Worm (Caenorhabditis elegans): Measurements from ENCODE around the gene twk-4.
A peak's percentile ranks its signal among the peaks of the same experiment; 100 is the strongest.

The twk-4 gene

DNA sequence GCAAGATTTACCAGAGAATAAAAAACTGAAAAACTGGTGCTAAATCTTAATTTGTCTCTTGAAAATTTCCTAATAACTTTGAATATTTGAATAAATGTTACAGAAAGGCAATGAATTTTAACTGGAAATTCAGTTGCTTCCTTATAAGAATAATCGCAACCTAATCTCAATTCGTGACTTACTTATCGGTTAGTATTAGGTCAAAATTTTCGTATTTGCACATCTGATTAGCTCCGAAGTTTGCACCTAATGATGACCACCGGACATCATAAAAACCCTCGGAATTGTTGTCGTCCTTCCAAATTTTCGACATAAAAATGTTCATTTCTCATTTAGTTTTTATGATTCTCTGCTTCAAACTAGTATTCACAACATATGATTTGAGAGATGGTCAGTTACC is 56.3 kb downstream of the twk-4 start, which contains the start of gene C16D2.3:
TSS of gene C16D2.3 (plus strand) at position 301 of the 400 bp plus-strand sequence.
- no peak for TF ChIP-seq F13C5.2 (tag; optimal IDR thresholded peaks at IDR 0.05)
- TF ChIP-seq ama-1 (optimal IDR thresholded peaks at IDR 0.05), result no peak
- no peak for TF ChIP-seq pes-1 (GFP tag; IDR thresholded peaks at IDR 0.05)
- TF ChIP-seq tra-4 (tag; optimal IDR thresholded peaks at IDR 0.05), result no peak
- TF ChIP-seq ceh-13 (GFP tag; optimal IDR thresholded peaks at IDR 0.05), result no peak
- no peak for TF ChIP-seq ets-7 (tag; optimal IDR thresholded peaks at IDR 0.05)
- TF ChIP-seq tbx-11 (GFP tag; IDR thresholded peaks at IDR 0.05), result no peak
- no peak for TF ChIP-seq tbx-37 (GFP tag; conservative IDR thresholded peaks at IDR 0.05)
- no peak for TF ChIP-seq B0310.2 (tag; optimal IDR thresholded peaks at IDR 0.05)
- no peak for TF ChIP-seq hmg-4 (GFP tag; optimal IDR thresholded peaks at IDR 0.05)
- TF ChIP-seq ceh-36 (tag; optimal IDR thresholded peaks at IDR 0.05), result no peak
- TF ChIP-seq hnd-1 (tag; optimal IDR thresholded peaks at IDR 0.05), result no peak
- no peak for TF ChIP-seq sea-1 (GFP tag; conservative IDR thresholded peaks at IDR 0.05)

DNA sequence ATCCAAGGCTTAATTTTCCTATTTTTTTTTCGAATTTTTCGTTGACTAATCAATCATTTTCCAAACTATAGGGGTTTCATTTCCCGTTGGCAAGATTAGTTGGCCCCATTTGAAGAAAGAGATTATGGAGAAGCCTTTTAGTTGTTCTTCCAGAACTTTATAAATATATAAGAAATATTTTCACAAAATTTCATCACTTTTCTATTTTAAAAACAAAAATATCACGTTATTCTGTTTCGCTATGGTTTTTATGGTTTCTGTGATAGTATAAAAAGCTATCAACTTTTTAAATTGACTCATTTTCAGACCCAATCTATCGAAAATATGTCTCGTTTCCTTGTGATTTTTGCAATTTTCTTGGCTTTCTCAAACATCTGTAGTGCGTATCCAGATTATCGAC is 58.2 kb downstream of the twk-4 start, which contains the start of gene nlp-78:
TSS of gene nlp-78 (plus strand) at position 301 of the 400 bp plus-strand sequence.
- TF ChIP-seq F13C5.2 (tag; optimal IDR thresholded peaks at IDR 0.05) (no peak), ceh-36 (tag; optimal IDR thresholded peaks at IDR 0.05) (no peak), ceh-13 (GFP tag; optimal IDR thresholded peaks at IDR 0.05) (no peak), tbx-37 (GFP tag; conservative IDR thresholded peaks at IDR 0.05) (no peak), ama-1 (optimal IDR thresholded peaks at IDR 0.05) (no peak), pes-1 (GFP tag; IDR thresholded peaks at IDR 0.05) (no peak), hmbx-1 (tag; optimal IDR thresholded peaks at IDR 0.05) (no peak), flt-1 (GFP tag; IDR thresholded peaks at IDR 0.05) (no peak)

- TF ChIP-seq sea-1 (GFP tag; conservative IDR thresholded peaks at IDR 0.05), result no peak
- no peak for TF ChIP-seq hnd-1 (tag; optimal IDR thresholded peaks at IDR 0.05)
- no peak for TF ChIP-seq hmbx-1 (tag; optimal IDR thresholded peaks at IDR 0.05)
- TF ChIP-seq ets-7 (tag; optimal IDR thresholded peaks at IDR 0.05), result no peak
- no peak for TF ChIP-seq B0310.2 (tag; optimal IDR thresholded peaks at IDR 0.05)
- no peak for TF ChIP-seq ceh-13 (GFP tag; optimal IDR thresholded peaks at IDR 0.05)
- TF ChIP-seq flt-1 (GFP tag; IDR thresholded peaks at IDR 0.05), result no peak
- no peak for TF ChIP-seq scrt-1 (GFP tag; IDR thresholded peaks at IDR 0.05)
- TF ChIP-seq ama-1 (optimal IDR thresholded peaks at IDR 0.05), result no peak
- no peak for TF ChIP-seq F13C5.2 (tag; optimal IDR thresholded peaks at IDR 0.05)
- TF ChIP-seq hmg-4 (GFP tag; optimal IDR thresholded peaks at IDR 0.05), result no peak
- TF ChIP-seq tra-4 (tag; optimal IDR thresholded peaks at IDR 0.05), result no peak
- TF ChIP-seq tbx-37 (GFP tag; conservative IDR thresholded peaks at IDR 0.05), result no peak
- no peak for TF ChIP-seq aly-1 (tag; optimal IDR thresholded peaks at IDR 0.05)
- no peak for TF ChIP-seq pes-1 (GFP tag; IDR thresholded peaks at IDR 0.05)
- TF ChIP-seq tbx-11 (GFP tag; IDR thresholded peaks at IDR 0.05), result no peak
- TF ChIP-seq ceh-36 (tag; optimal IDR thresholded peaks at IDR 0.05), result no peak
Measured at ce11 chrII:9132338-9132737, 61.8 kb downstream of the twk-4 start.

DNA sequence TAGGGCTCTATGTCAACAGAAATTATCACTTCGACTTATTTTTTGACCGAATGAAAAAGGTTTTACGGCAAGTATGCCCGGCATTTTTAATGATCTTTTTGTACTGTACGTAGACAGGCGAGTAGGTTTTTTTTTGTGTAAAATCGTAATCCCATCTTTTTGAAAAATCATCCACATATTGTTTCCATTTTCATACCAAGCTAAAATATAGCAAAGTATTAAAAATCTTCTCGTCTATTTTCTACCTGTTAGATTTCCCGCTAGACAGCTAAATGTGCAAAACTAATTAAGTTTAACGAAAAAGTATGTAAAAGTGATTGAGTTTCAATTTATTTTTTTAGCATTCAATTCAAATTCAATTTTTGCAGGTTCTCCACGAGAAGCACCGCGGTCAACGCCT is 62.7 kb downstream of the twk-4 start, which contains the start of gene C16D2.1:
TSS of gene C16D2.1 (plus strand) at position 301 of the 400 bp plus-strand sequence.
- no peak for TF ChIP-seq ceh-13 (GFP tag; optimal IDR thresholded peaks at IDR 0.05)
- TF ChIP-seq ets-7 (tag; optimal IDR thresholded peaks at IDR 0.05), result no peak
- no peak for TF ChIP-seq hmbx-1 (tag; optimal IDR thresholded peaks at IDR 0.05)
- TF ChIP-seq tra-4 (tag; optimal IDR thresholded peaks at IDR 0.05), result no peak
- no peak for TF ChIP-seq flt-1 (GFP tag; IDR thresholded peaks at IDR 0.05)
- no peak for TF ChIP-seq hnd-1 (tag; optimal IDR thresholded peaks at IDR 0.05)
- TF ChIP-seq tbx-11 (GFP tag; IDR thresholded peaks at IDR 0.05), result no peak
- TF ChIP-seq ceh-36 (tag; optimal IDR thresholded peaks at IDR 0.05), result no peak
- no peak for TF ChIP-seq scrt-1 (GFP tag; IDR thresholded peaks at IDR 0.05)
- TF ChIP-seq ama-1 (optimal IDR thresholded peaks at IDR 0.05), result no peak

ce11 chrII:9130339-9130738 is 63.8 kb downstream of the twk-4 start:
- TF ChIP-seq ama-1 (optimal IDR thresholded peaks at IDR 0.05) (no peak), ceh-36 (tag; optimal IDR thresholded peaks at IDR 0.05) (peak; percentile 19)

All from whole organism, early embryonic.